Worm (Caenorhabditis elegans): ENCODE measurements around the gene K12H4.2.

- TF ChIP-seq ztf-11 (tag; optimal IDR thresholded peaks at IDR 0.05) (no peak), zag-1 (tag; optimal IDR thresholded peaks at IDR 0.05) (no peak), Y48G9A.11 (GFP tag; IDR thresholded peaks at IDR 0.05) (no peak), pha-4 (GFP tag; IDR thresholded peaks at IDR 0.05) (no peak), pha-4 (tag; optimal IDR thresholded peaks at IDR 0.05) (no peak), arid-1 (GFP tag; conservative IDR thresholded peaks at IDR 0.05) (no peak), R02D3.7 (tag; optimal IDR thresholded peaks at IDR 0.05) (no peak), unc-62 (GFP tag; optimal IDR thresholded peaks at IDR 0.05 in 1 of 2) (no peak), unc-62 (tag; optimal IDR thresholded peaks at IDR 0.05) (no peak), ces-1 (GFP tag; optimal IDR thresholded peaks at IDR 0.05) (no peak), ceh-62 (tag; optimal IDR thresholded peaks at IDR 0.05) (no peak), ama-1 (optimal IDR thresholded peaks at IDR 0.05) (no peak), skn-1 (tag; optimal IDR thresholded peaks at IDR 0.05) (no peak), mdt-29 (GFP tag; IDR thresholded peaks at IDR 0.05) (no peak)
Measured at ce11 chrIII:8027942-8028341, 19.6 kb upstream of the K12H4.2 start, which contains the start of gene mdt-30.

All from whole organism, L4 larva.